Worm (Caenorhabditis elegans): ENCODE measurements around the gene ptr-19.

The ptr-19 gene

DNA sequence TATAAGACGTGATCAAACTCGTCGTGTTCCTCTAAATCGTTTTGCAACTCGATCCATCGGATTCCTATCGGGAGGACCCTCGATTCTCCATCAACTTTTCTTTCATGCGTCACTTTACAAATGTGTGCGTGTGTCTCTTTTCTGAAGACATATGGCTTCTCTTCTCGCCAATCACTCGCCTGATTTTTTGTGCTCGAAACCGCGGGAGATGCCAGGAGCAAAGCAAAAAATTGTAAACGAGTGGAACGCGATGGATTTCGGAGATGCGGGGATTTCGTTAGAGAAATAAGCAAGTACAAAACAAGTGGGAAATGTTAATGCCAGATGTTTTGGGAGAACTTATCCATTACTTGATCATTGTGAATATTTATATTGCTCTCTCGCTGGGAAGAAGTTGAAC, 42.6 kb downstream of the ptr-19 start:
- TF ChIP-seq dsc-1 (tag; optimal IDR thresholded peaks at IDR 0.05) (peak; percentile 76), rnt-1 (tag; optimal IDR thresholded peaks at IDR 0.05) (peak; percentile 73), unc-98 (GFP tag; IDR thresholded peaks at IDR 0.05) (no peak), pag-3 (tag; optimal IDR thresholded peaks at IDR 0.05; ENCODE audit: borderline replicate concordance, insufficient read depth) (peak; percentile 70), sptf-1 (tag; optimal IDR thresholded peaks at IDR 0.05) (no peak), mep-1 (tag; optimal IDR thresholded peaks at IDR 0.05) (peak; percentile 24), mdl-1 (tag; optimal IDR thresholded peaks at IDR 0.05) (peak in 1 of 2 experiments; percentile 1), nhr-12 (tag; optimal IDR thresholded peaks at IDR 0.05) (no peak), aly-2 (tag; optimal IDR thresholded peaks at IDR 0.05) (no peak), lin-39 (tag; optimal IDR thresholded peaks at IDR 0.05) (no peak), F16B12.6 (tag; optimal IDR thresholded peaks at IDR 0.05) (no peak), unc-130 (tag; optimal IDR thresholded peaks at IDR 0.05) (peak; percentile 5), aha-1 (tag; optimal IDR thresholded peaks at IDR 0.05) (no peak), ztf-11 (tag; optimal IDR thresholded peaks at IDR 0.05) (no peak), tlp-1 (tag; optimal IDR thresholded peaks at IDR 0.05) (no peak), snu-23 (GFP tag; optimal IDR thresholded peaks at IDR 0.05) (peak; percentile 32), ztf-4 (tag; optimal IDR thresholded peaks at IDR 0.05) (no peak), vab-15 (tag; optimal IDR thresholded peaks at IDR 0.05) (no peak), ces-1 (GFP tag; optimal IDR thresholded peaks at IDR 0.05) (no peak), elt-3 (tag; optimal IDR thresholded peaks at IDR 0.05) (no peak), alr-1 (tag; optimal IDR thresholded peaks at IDR 0.05; ENCODE audit: borderline replicate concordance) (no peak), skn-1 (tag; optimal IDR thresholded peaks at IDR 0.05) (no peak), efl-1 (optimal IDR thresholded peaks at IDR 0.05) (peak in 1 of 2 experiments; percentile 6), efl-1 (GFP tag; optimal IDR thresholded peaks at IDR 0.05 in 1 of 2) (no peak), pqm-1 (tag; optimal IDR thresholded peaks at IDR 0.05) (no peak), nhr-28 (tag; optimal IDR thresholded peaks at IDR 0.05) (no peak), fos-1 (tag; optimal IDR thresholded peaks at IDR 0.05) (no peak), ama-1 (optimal IDR thresholded peaks at IDR 0.05) (no peak), nhr-90 (tag; optimal IDR thresholded peaks at IDR 0.05; ENCODE audit: poor library complexity) (no peak), nhr-19 (GFP tag; conservative IDR thresholded peaks at IDR 0.05) (0 out of 2 replicates have a peak, but pooled peaks have one; percentile 3), egl-27 (tag; optimal IDR thresholded peaks at IDR 0.05) (no peak), pax-3 (tag; optimal IDR thresholded peaks at IDR 0.05) (no peak), nhr-76 (tag; optimal IDR thresholded peaks at IDR 0.05) (no peak), lsy-2 (tag; optimal IDR thresholded peaks at IDR 0.05) (peak in 1 of 2 experiments; percentile 49)

DNA sequence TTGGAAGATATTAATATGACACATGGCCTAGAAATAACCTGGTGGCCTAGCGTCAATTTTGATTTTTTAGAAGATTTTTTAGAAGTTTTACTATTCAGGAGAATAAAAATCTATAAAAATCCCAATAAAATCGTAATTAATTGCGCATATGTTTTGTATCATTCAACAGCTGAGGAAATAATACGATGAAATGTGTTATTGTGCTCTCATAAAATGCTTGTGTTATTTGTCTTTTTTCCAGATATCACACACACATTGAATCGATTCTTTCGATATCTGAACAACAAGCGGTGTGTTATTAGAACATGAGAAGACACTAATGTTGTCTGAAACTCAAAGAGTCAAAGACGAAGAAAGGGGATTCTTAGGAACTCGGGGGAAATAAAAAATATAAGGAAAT, 43.4 kb downstream of the ptr-19 start:
- no peak for TF ChIP-seq tbx-2 (tag; optimal IDR thresholded peaks at IDR 0.05)
- peak; percentile 17 for TF ChIP-seq fkh-4 (tag; optimal IDR thresholded peaks at IDR 0.05; ENCODE audit: borderline replicate concordance)
- TF ChIP-seq ama-1 (optimal IDR thresholded peaks at IDR 0.05), result no peak
- TF ChIP-seq dsc-1 (tag; optimal IDR thresholded peaks at IDR 0.05), result peak; percentile 90
- no peak for TF ChIP-seq fkh-8 (tag; optimal IDR thresholded peaks at IDR 0.05)
- TF ChIP-seq unc-30 (tag; optimal IDR thresholded peaks at IDR 0.05), result no peak

DNA sequence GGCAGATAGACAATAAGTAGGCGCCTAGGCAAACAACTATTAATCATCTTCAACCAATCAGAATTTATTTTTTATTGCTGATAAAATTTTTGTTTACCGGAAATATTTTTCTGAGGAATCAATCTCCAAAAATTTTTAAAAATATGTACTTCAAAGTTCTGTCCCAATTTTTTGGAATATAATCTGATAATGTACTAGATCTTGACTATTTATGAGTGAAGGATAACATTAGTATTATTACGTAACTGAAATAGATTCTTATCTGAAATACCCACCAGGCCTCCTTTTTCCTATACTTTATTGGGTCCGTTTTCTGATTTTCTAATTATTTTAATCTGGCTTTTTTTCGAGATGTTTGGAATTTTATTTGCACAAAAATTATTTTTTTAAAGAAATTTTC, 49.8 kb downstream of the ptr-19 start:
- TF ChIP-seq hlh-17 (GFP tag; optimal IDR thresholded peaks at IDR 0.05; ENCODE audit: borderline replicate concordance) (no peak), grh-1 (GFP tag; IDR thresholded peaks at IDR 0.05) (no peak), ceh-90 (tag; optimal IDR thresholded peaks at IDR 0.05) (no peak), nhr-85 (tag) (no peak), vab-15 (tag; optimal IDR thresholded peaks at IDR 0.05) (no peak), nhr-12 (tag; optimal IDR thresholded peaks at IDR 0.05) (no peak), egl-27 (tag; optimal IDR thresholded peaks at IDR 0.05) (no peak), mab-9 (GFP tag; IDR thresholded peaks at IDR 0.05) (no peak), ztf-11 (tag; optimal IDR thresholded peaks at IDR 0.05) (no peak)
